Fruit fly (Drosophila melanogaster) whole organism, pupa: ENCODE data around the gene Hrb27C.

Experiments used
- CG17806 ChIP-seq: fragments of 200-800 bp; sonication (Bioruptor generic); optimal IDR thresholded peaks from 2 replicates; lab custom pipeline; 2018; ENCODE audit warnings: missing biosample characterization, mild to moderate bottlenecking, missing genetic modification characterization, moderate library complexity
- CG32121 ChIP-seq: fragments of 200-800 bp; sonication (Bioruptor generic); IDR thresholded peaks from 2 replicates; pipeline ENCODE4 v1.3.6; 2022; ENCODE audit warnings: missing biosample characterization, missing genetic modification characterization
- CG34367 ChIP-seq: fragments of 200-800 bp; sonication (Bioruptor generic); optimal IDR thresholded peaks from 2 replicates; lab custom pipeline; 2018; ENCODE audit warnings: missing biosample characterization, mild to moderate bottlenecking, missing genetic modification characterization
- EcR ChIP-seq: fragments of 200-800 bp; sonication (Bioruptor generic); optimal IDR thresholded peaks from 3 replicates; lab custom pipeline; 2019; ENCODE audit warnings: missing biosample characterization, missing genetic modification characterization, mild to moderate bottlenecking, moderate library complexity, missing genetic modification reagents
- Pif1A ChIP-seq: fragments of 200-800 bp; sonication (Bioruptor generic); optimal IDR thresholded peaks from 3 replicates; lab custom pipeline; 2016; ENCODE audit warnings: missing biosample characterization, missing genetic modification characterization
- Pif1B ChIP-seq: fragments of 200-800 bp; sonication (Bioruptor generic); optimal IDR thresholded peaks from 3 replicates; lab custom pipeline; 2016; ENCODE audit warnings: missing biosample characterization, missing genetic modification characterization
- Snoo ChIP-seq: fragments of 200-800 bp; sonication (Bioruptor generic); optimal IDR thresholded peaks from 3 replicates; lab custom pipeline; 2017; ENCODE audit warnings: missing biosample characterization, mild to moderate bottlenecking, missing genetic modification characterization, inconsistent platforms
- fd96Ca ChIP-seq: fragments of 200-800 bp; sonication (Bioruptor generic); IDR thresholded peaks from 3 replicates; pipeline ENCODE4 v1.3.6; 2022; ENCODE audit warnings: missing biosample characterization, missing genetic modification characterization

DNA sequence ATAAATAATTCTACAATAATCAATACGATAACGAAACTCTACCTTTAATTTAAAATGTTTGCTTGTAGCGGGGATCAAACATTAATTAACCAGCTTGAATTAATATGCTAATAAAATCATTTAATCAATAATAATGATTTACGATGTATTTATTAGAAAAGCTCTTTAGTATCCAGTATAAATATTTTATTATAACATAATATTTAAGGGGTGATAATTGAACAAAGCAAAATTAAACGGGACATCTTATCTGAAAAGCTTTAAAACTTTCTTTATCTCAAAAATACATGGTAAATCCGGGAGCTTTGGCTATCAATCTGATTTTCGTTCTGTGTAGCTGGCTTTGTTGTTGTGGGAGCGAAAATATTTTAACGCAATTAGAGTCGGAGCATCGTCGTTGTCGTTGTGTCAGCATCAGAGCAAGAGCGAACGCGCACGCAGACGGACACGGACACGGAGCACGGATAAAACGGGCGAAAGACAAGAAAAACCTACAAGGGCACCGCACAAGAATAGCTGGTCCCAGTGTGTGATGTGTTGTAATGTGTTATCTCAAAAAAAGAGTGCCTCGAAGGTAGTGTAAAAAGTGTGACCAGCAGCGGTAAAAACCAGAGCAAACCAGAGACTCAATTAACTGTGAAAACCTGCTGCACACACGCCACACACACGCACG is 45.8 kb upstream of the Hrb27C start, which contains the start of gene Nlg2:
- TF ChIP-seq EcR (no peak), Pif1A (GFP tag; lab: Kevin White, UChicago) (no peak), Pif1B (GFP tag; lab: Kevin White, UChicago) (no peak), fd96Ca (GFP tag; lab: Robert Waterston, UW) (no peak), Snoo (no peak), CG17806 (tag; lab: Kevin White, UChicago) (peak; percentile 2), CG32121 (GFP tag; lab: Robert Waterston, UW) (no peak), CG34367 (tag; lab: Kevin White, UChicago) (no peak)
